Fruit fly (Drosophila melanogaster): ENCODE measurements around the gene TyrR.
A peak's percentile ranks its signal among the peaks of the same experiment; 100 is the strongest.

Gene TyrR

DNA sequence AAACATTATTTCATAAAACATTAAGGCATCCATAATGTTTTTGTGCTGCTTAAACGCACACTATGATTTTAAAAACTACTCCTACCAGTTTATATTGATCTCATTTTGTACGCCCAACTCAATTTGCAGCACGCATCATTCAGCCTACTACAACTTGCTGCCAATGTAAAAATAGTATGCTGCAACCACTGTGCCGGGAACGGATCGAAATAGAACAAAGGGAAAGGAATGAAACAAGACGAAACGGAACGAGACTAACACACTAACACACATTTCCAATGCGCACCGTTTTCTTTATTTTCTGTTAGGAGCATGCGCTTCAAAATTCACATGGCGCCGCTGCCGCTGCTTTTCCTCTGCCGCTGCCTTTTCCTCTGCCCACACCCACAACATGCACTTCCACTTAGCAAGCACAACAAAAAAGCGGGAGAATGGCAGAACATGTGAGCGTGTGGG, 14.0 kb upstream of the TyrR start (continued):
- TF ChIP-seq lola (GFP tag; optimal IDR thresholded peaks at IDR 0.05) (no peak), Ptx1 (GFP tag; IDR thresholded peaks at IDR 0.05) (no peak), nom (GFP tag; optimal IDR thresholded peaks at IDR 0.05) (no peak), CG3847 (GFP tag; IDR thresholded peaks at IDR 0.05) (no peak), CG4360 (GFP tag; IDR thresholded peaks at IDR 0.05) (no peak), unc-4 (GFP tag; IDR thresholded peaks at IDR 0.05; ENCODE audit: partially characterized antibody) (no peak), CG11247 (GFP tag; IDR thresholded peaks at IDR 0.05) (no peak), CG17802 (tag; optimal IDR thresholded peaks at IDR 0.05) (no peak), pan (optimal IDR thresholded peaks at IDR 0.05) (no peak), pan (GFP tag; optimal IDR thresholded peaks at IDR 0.05 in 1 of 2, IDR thresholded peaks at IDR 0.05 in 1 of 2) (peak in 1 of 2 experiments; percentile 63), Ets65A (GFP tag) (peak; percentile 38), dan (GFP tag; IDR thresholded peaks at IDR 0.05) (no peak), CG13624 (GFP tag; optimal IDR thresholded peaks at IDR 0.05) (peak; percentile 6), zen2 (GFP tag; IDR thresholded peaks at IDR 0.05; ENCODE audit: partially characterized antibody) (no peak), gfzf (GFP tag; optimal IDR thresholded peaks at IDR 0.05) (no peak), Mes4 (GFP tag; optimal IDR thresholded peaks at IDR 0.05) (no peak), tgo (GFP tag; IDR thresholded peaks at IDR 0.05) (no peak), nau (GFP tag; optimal IDR thresholded peaks at IDR 0.05) (no peak), Tbp (GFP tag; optimal IDR thresholded peaks at IDR 0.05) (no peak), abd-A (tag; optimal IDR thresholded peaks at IDR 0.05) (no peak), CG11456 (GFP tag; IDR thresholded peaks at IDR 0.05) (no peak), CG1603 (tag; optimal IDR thresholded peaks at IDR 0.05) (no peak), CG4617 (GFP tag; optimal IDR thresholded peaks at IDR 0.05; ENCODE audit: borderline replicate concordance) (no peak), ind (GFP tag; optimal IDR thresholded peaks at IDR 0.05) (peak; percentile 24), CG1792 (GFP tag; optimal IDR thresholded peaks at IDR 0.05) (no peak), Adf1 (GFP tag; IDR thresholded peaks at IDR 0.05) (peak; percentile 88), run (tag; optimal IDR thresholded peaks at IDR 0.05) (no peak), CG2120 (GFP tag; optimal IDR thresholded peaks at IDR 0.05) (peak; percentile 69), CG14014 (GFP tag; IDR thresholded peaks at IDR 0.05) (no peak), fd3F (GFP tag; optimal IDR thresholded peaks at IDR 0.05) (no peak), CG16813 (GFP tag; IDR thresholded peaks at IDR 0.05; ENCODE audit: partially characterized antibody) (no peak), slbo (GFP tag; IDR thresholded peaks at IDR 0.05) (peak; percentile 48; the same call in 1 of the 2 replicates), seq (GFP tag; IDR thresholded peaks at IDR 0.05) (no peak), wor (GFP tag; IDR thresholded peaks at IDR 0.05) (no peak), CG7357 (GFP tag; IDR thresholded peaks at IDR 0.05) (no peak), nmo (GFP tag; optimal IDR thresholded peaks at IDR 0.05) (peak; percentile 6), kni (GFP tag; optimal IDR thresholded peaks at IDR 0.05) (no peak), CG2875 (GFP tag; optimal IDR thresholded peaks at IDR 0.05) (no peak), CG15479 (GFP tag; optimal IDR thresholded peaks at IDR 0.05) (no peak), sug (tag; optimal IDR thresholded peaks at IDR 0.05) (no peak), CG15514 (GFP tag; optimal IDR thresholded peaks at IDR 0.05) (peak; percentile 15), HHEX (GFP tag; optimal IDR thresholded peaks at IDR 0.05) (peak; percentile 10), Atf-2 (GFP tag; optimal IDR thresholded peaks at IDR 0.05) (no peak), YL-1 (GFP tag; optimal IDR thresholded peaks at IDR 0.05) (peak; percentile 5), bab2 (GFP tag; optimal IDR thresholded peaks at IDR 0.05) (peak; percentile 12), sd (tag; optimal IDR thresholded peaks at IDR 0.05) (no peak), vvl (GFP tag; IDR thresholded peaks at IDR 0.05) (no peak), Hand (GFP tag; optimal IDR thresholded peaks at IDR 0.05) (no peak), dmrt11E (tag; optimal IDR thresholded peaks at IDR 0.05) (no peak), CG11093 (GFP tag; IDR thresholded peaks at IDR 0.05) (no peak), sna (GFP tag; IDR thresholded peaks at IDR 0.05; ENCODE audit: partially characterized antibody) (no peak)

Data from whole organism, embryonic.